Fruit fly (Drosophila melanogaster) whole organism, pupa: ENCODE measurements around the gene Gnmt.

ENCODE experiments used
- CG15710 ChIP-seq: fragments of 200-800 bp; sonication (Bioruptor generic); optimal IDR thresholded peaks from 2 replicates; lab custom pipeline; 2018; ENCODE audit warnings: missing biosample characterization, mild to moderate bottlenecking, missing genetic modification characterization, moderate library complexity
- fd96Ca ChIP-seq: fragments of 200-800 bp; sonication (Bioruptor generic); IDR thresholded peaks from 3 replicates; pipeline ENCODE4 v1.3.6; 2022; ENCODE audit warnings: missing biosample characterization, missing genetic modification characterization
- gl ChIP-seq: fragments of 200-800 bp; sonication (Bioruptor generic); optimal IDR thresholded peaks from 2 replicates; lab custom pipeline; 2018; ENCODE audit warnings: missing biosample characterization, mild to moderate bottlenecking, missing genetic modification characterization

dm6 chr3R:12642051-12642532, 32.3 kb upstream of the Gnmt start, which contains the start of gene CG6753:
- TF ChIP-seq fd96Ca (GFP tag; lab: Robert Waterston, UW) (no peak), CG15710 (no peak), gl (tag; lab: Kevin White, UChicago) (no peak)
